Fruit fly (Drosophila melanogaster): ENCODE data around the gene pum.

pum gene

DNA sequence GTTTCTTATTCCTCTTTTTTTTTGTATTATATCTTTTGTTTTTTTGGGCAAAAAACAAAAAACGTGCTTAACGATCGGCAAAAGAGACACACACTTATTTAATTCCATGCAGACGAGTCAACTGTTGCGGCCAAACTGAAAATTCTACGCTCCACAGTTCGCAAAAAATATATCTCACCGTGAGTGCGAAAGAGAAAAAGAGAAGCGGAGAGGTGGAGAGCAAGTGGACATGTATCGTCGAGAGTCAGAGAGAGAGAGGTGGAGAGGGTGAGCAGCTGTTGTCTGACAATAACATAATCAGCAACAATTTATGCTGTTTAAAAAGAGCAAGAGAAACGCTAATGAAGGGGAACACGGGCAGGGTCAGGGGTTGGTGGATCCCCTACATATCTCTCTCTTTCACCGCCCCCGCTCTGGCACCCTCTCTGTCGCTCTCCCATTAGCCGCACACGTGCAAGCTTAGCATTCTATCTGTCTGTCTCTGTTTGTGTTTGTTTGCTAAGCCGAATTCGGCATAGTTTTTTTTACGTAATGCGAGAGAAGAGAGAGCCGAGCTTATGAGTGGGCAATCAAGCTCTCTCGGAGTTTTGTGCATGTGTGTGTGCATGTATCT is 10.7 kb downstream of the pum start (continued):
- TF ChIP-seq Ets65A (GFP tag) (peak; percentile 1), zf30C (GFP tag; optimal IDR thresholded peaks at IDR 0.05) (no peak), ken (GFP tag; IDR thresholded peaks at IDR 0.05) (no peak), CG4282 (GFP tag; optimal IDR thresholded peaks at IDR 0.05) (no peak), fd96Cb (tag; optimal IDR thresholded peaks at IDR 0.05) (no peak), ftz-f1 (GFP tag; optimal IDR thresholded peaks at IDR 0.05) (peak; percentile 37), chinmo (GFP tag; IDR thresholded peaks at IDR 0.05; ENCODE audit: partially characterized antibody) (peak; percentile 94), danr (GFP tag; IDR thresholded peaks at IDR 0.05) (no peak), Elba2 (GFP tag; optimal IDR thresholded peaks at IDR 0.05) (no peak), fd102C (GFP tag; optimal IDR thresholded peaks at IDR 0.05) (no peak), BEAF-32 (GFP tag; optimal IDR thresholded peaks at IDR 0.05) (no peak), Hsf (GFP tag; optimal IDR thresholded peaks at IDR 0.05) (no peak), kni (GFP tag; optimal IDR thresholded peaks at IDR 0.05) (peak; percentile 69), dan (GFP tag; IDR thresholded peaks at IDR 0.05) (no peak), CG14014 (GFP tag; IDR thresholded peaks at IDR 0.05) (peak; percentile 20; the same call in 1 of the 2 replicates), sug (tag; optimal IDR thresholded peaks at IDR 0.05) (peak; percentile 58), her (GFP tag; optimal IDR thresholded peaks at IDR 0.05) (no peak), scrt (GFP tag; optimal IDR thresholded peaks at IDR 0.05) (peak; percentile 50), oc (tag; optimal IDR thresholded peaks at IDR 0.05) (peak; percentile 92), CG2129 (GFP tag; IDR thresholded peaks at IDR 0.05; ENCODE audit: partially characterized antibody) (no peak), Dip2 (GFP tag; IDR thresholded peaks at IDR 0.05) (no peak), Bgb (GFP tag; IDR thresholded peaks at IDR 0.05; ENCODE audit: partially characterized antibody) (no peak), Ets97D (GFP tag; optimal IDR thresholded peaks at IDR 0.05) (no peak), HLHmδ (GFP tag; optimal IDR thresholded peaks at IDR 0.05) (peak; percentile 43), MTF-1 (GFP tag; optimal IDR thresholded peaks at IDR 0.05; ENCODE audit: borderline replicate concordance) (no peak), croc (GFP tag; conservative IDR thresholded peaks at IDR 0.05) (no peak), GATAe (GFP tag; conservative IDR thresholded peaks at IDR 0.05) (no peak), Atf3 (GFP tag; optimal IDR thresholded peaks at IDR 0.05) (no peak), Atf6 (GFP tag; IDR thresholded peaks at IDR 0.05) (no peak), Gsc (GFP tag; IDR thresholded peaks at IDR 0.05) (no peak), pb (GFP tag; optimal IDR thresholded peaks at IDR 0.05) (no peak), Hey (tag; optimal IDR thresholded peaks at IDR 0.05) (peak; percentile 60), CG10366 (GFP tag; IDR thresholded peaks at IDR 0.05) (no peak), crol (GFP tag; IDR thresholded peaks at IDR 0.05) (peak; percentile 100), CG13287 (GFP tag; IDR thresholded peaks at IDR 0.05; ENCODE audit: partially characterized antibody) (peak; percentile 63), hb (GFP tag; IDR thresholded peaks at IDR 0.05; ENCODE audit: partially characterized antibody) (no peak), CG13894 (tag; optimal IDR thresholded peaks at IDR 0.05) (no peak), CG31441 (GFP tag; IDR thresholded peaks at IDR 0.05) (no peak), Lpt (GFP tag; optimal IDR thresholded peaks at IDR 0.05) (no peak), CG12769 (tag; optimal IDR thresholded peaks at IDR 0.05) (peak; percentile 85), Side (GFP tag; optimal IDR thresholded peaks at IDR 0.05) (peak; percentile 1), sna (GFP tag; IDR thresholded peaks at IDR 0.05; ENCODE audit: partially characterized antibody) (0 out of 2 replicates have a peak, but pooled peaks have one; percentile 28), wor (GFP tag; IDR thresholded peaks at IDR 0.05) (no peak), pan (optimal IDR thresholded peaks at IDR 0.05) (no peak), pan (GFP tag; optimal IDR thresholded peaks at IDR 0.05 in 1 of 2, IDR thresholded peaks at IDR 0.05 in 1 of 2) (no peak), gem (tag; optimal IDR thresholded peaks at IDR 0.05) (no peak), CG17829 (tag; optimal IDR thresholded peaks at IDR 0.05) (no peak), wek (GFP tag; optimal IDR thresholded peaks at IDR 0.05) (no peak), tna (GFP tag; IDR thresholded peaks at IDR 0.05; ENCODE audit: partially characterized antibody) (no peak), CG5180 (GFP tag; optimal IDR thresholded peaks at IDR 0.05) (no peak)
